Fruit fly (Drosophila melanogaster): ENCODE data around the gene CG17298.

- no peak for TF ChIP-seq CG2889 (GFP tag; IDR thresholded peaks at IDR 0.05)
- TF ChIP-seq lola (GFP tag; optimal IDR thresholded peaks at IDR 0.05): no peak
- no peak for TF ChIP-seq CG31388 (GFP tag; optimal IDR thresholded peaks at IDR 0.05)
- no peak for TF ChIP-seq CG3163 (GFP tag; optimal IDR thresholded peaks at IDR 0.05)
- TF ChIP-seq CG7372 (GFP tag; IDR thresholded peaks at IDR 0.05): no peak
- no peak for TF ChIP-seq CG14860 (GFP tag; IDR thresholded peaks at IDR 0.05; ENCODE audit: partially characterized antibody)
- TF ChIP-seq CG4282 (GFP tag; optimal IDR thresholded peaks at IDR 0.05): no peak
- no peak for TF ChIP-seq CG34422 (GFP tag; IDR thresholded peaks at IDR 0.05)
- TF ChIP-seq fru (optimal IDR thresholded peaks at IDR 0.05): no peak
- TF ChIP-seq Gug (GFP tag; IDR thresholded peaks at IDR 0.05): no peak
These were observed 8.1 kb upstream of the CG17298 start for dm6 chr3R:21274870-21275269.

Measured in whole organism, embryonic.